Worm (Caenorhabditis elegans): Measurements from ENCODE around the gene ifbp-1.

Gene ifbp-1

ce11 chrV:13396426-13396825 is 16.4 kb upstream of the ifbp-1 start (continued):
- peak; percentile 17 for TF ChIP-seq ahr-1 (tag; optimal IDR thresholded peaks at IDR 0.05)
- TF ChIP-seq unc-55 (GFP tag; optimal IDR thresholded peaks at IDR 0.05) = peak; percentile 62
- no peak for TF ChIP-seq pag-3 (tag; optimal IDR thresholded peaks at IDR 0.05; ENCODE audit: borderline replicate concordance)
- TF ChIP-seq fkh-6 (tag; optimal IDR thresholded peaks at IDR 0.05) = no peak
- peak; percentile 13 for TF ChIP-seq eyg-1 (tag; optimal IDR thresholded peaks at IDR 0.05)
- peak; percentile 64 for TF ChIP-seq ceh-14 (tag; optimal IDR thresholded peaks at IDR 0.05)
- TF ChIP-seq hlh-8 (tag; optimal IDR thresholded peaks at IDR 0.05) = peak; percentile 34
- TF ChIP-seq T23F11.4 (GFP tag; optimal IDR thresholded peaks at IDR 0.05) = peak; percentile 51
- TF ChIP-seq K02D7.2 (tag; optimal IDR thresholded peaks at IDR 0.05) = no peak
- TF ChIP-seq tbx-7 (tag; optimal IDR thresholded peaks at IDR 0.05) = no peak
- peak; percentile 2 for TF ChIP-seq madf-2 (tag; optimal IDR thresholded peaks at IDR 0.05)
- no peak for TF ChIP-seq lim-6 (tag; optimal IDR thresholded peaks at IDR 0.05)
- TF ChIP-seq pax-1 (tag; optimal IDR thresholded peaks at IDR 0.05) = no peak
- TF ChIP-seq lin-11 (tag; optimal IDR thresholded peaks at IDR 0.05) = no peak
- peak; percentile 7 for TF ChIP-seq elt-2 (tag; optimal IDR thresholded peaks at IDR 0.05)
- TF ChIP-seq che-1 (tag; optimal IDR thresholded peaks at IDR 0.05) = peak; percentile 46
- TF ChIP-seq zip-5 (tag; optimal IDR thresholded peaks at IDR 0.05) = no peak
- TF ChIP-seq ceh-45 (GFP tag; IDR thresholded peaks at IDR 0.05) = no peak
- no peak for TF ChIP-seq ceh-30 (tag; optimal IDR thresholded peaks at IDR 0.05)
- TF ChIP-seq ceh-6 (GFP tag; optimal IDR thresholded peaks at IDR 0.05) = peak; percentile 24
- peak; percentile 5 for TF ChIP-seq fax-1 (tag; optimal IDR thresholded peaks at IDR 0.05)
- no peak for TF ChIP-seq ets-4 (tag; optimal IDR thresholded peaks at IDR 0.05)
- peak; percentile 72 for TF ChIP-seq ceh-34 (tag; optimal IDR thresholded peaks at IDR 0.05)
- peak; percentile 62 for TF ChIP-seq dmd-4 (tag; optimal IDR thresholded peaks at IDR 0.05; ENCODE audit: borderline replicate concordance)
- TF ChIP-seq pha-2 (tag; optimal IDR thresholded peaks at IDR 0.05) = no peak
- TF ChIP-seq ceh-9 (tag; optimal IDR thresholded peaks at IDR 0.05) = no peak
- no peak for TF ChIP-seq Y22D7AL.16 (tag; optimal IDR thresholded peaks at IDR 0.05)
- no peak for TF ChIP-seq ama-1 (optimal IDR thresholded peaks at IDR 0.05)
- no peak for TF ChIP-seq F13H6.1 (tag; optimal IDR thresholded peaks at IDR 0.05)
- no peak for TF ChIP-seq elt-4 (tag; optimal IDR thresholded peaks at IDR 0.05)
- no peak for TF ChIP-seq nhr-11 (tag; optimal IDR thresholded peaks at IDR 0.05)
- peak; percentile 42 for TF ChIP-seq nfya-1 (tag; optimal IDR thresholded peaks at IDR 0.05)
- no peak for TF ChIP-seq unc-86 (tag; optimal IDR thresholded peaks at IDR 0.05)
- TF ChIP-seq pros-1 (tag; optimal IDR thresholded peaks at IDR 0.05) = peak; percentile 61
- TF ChIP-seq ttx-3 (tag; optimal IDR thresholded peaks at IDR 0.05) = no peak
- TF ChIP-seq unc-42 (tag; optimal IDR thresholded peaks at IDR 0.05) = peak; percentile 66
- no peak for TF ChIP-seq odd-2 (tag; optimal IDR thresholded peaks at IDR 0.05)
- TF ChIP-seq ceh-19 (GFP tag; optimal IDR thresholded peaks at IDR 0.05) = peak; percentile 60
- TF ChIP-seq ceh-2 (tag; optimal IDR thresholded peaks at IDR 0.05) = peak; percentile 19
- no peak for TF ChIP-seq ztf-16 (tag; optimal IDR thresholded peaks at IDR 0.05)
- TF ChIP-seq hlh-6 (tag; optimal IDR thresholded peaks at IDR 0.05) = peak; percentile 60
- peak; percentile 31 for TF ChIP-seq hlh-30 (tag; optimal IDR thresholded peaks at IDR 0.05; ENCODE audit: insufficient read depth)
- TF ChIP-seq hlh-13 (GFP tag; optimal IDR thresholded peaks at IDR 0.05) = no peak
- peak; percentile 75 for TF ChIP-seq ceh-31 (tag; optimal IDR thresholded peaks at IDR 0.05)
- peak; percentile 40 for TF ChIP-seq syd-9 (tag; optimal IDR thresholded peaks at IDR 0.05)
- no peak for TF ChIP-seq nhr-232 (tag; optimal IDR thresholded peaks at IDR 0.05)
- TF ChIP-seq sdc-2 (tag; optimal IDR thresholded peaks at IDR 0.05) = peak; percentile 5
- TF ChIP-seq sox-4 (tag; optimal IDR thresholded peaks at IDR 0.05) = peak; percentile 34
